Fruit fly (Drosophila melanogaster): ENCODE measurements around the gene IntS12.

The IntS12 gene

DNA sequence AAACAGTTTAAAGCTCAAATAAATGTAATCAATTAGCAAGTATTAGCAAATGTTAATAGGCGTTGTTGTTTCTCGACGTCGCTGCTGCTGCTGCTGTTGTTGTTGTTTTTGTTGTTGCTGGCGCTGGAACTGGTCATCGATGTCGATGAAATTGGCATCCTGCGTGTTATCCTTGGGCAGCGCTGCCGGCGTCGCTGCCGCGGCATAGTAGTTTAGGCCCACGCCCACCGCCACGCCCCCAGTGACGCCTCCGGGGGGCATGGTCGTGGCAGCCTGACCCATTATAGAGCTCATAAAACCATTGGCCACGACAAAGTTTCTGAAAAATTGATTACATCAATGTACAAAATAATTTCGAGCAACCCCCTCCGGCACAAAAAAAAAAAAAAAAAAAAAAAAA lies 13.7 kb downstream of the IntS12 start:
- TF ChIP-seq CTCF (optimal IDR thresholded peaks at IDR 0.05): no peak
- no peak for TF ChIP-seq CG8478 (optimal IDR thresholded peaks at IDR 0.05)

DNA sequence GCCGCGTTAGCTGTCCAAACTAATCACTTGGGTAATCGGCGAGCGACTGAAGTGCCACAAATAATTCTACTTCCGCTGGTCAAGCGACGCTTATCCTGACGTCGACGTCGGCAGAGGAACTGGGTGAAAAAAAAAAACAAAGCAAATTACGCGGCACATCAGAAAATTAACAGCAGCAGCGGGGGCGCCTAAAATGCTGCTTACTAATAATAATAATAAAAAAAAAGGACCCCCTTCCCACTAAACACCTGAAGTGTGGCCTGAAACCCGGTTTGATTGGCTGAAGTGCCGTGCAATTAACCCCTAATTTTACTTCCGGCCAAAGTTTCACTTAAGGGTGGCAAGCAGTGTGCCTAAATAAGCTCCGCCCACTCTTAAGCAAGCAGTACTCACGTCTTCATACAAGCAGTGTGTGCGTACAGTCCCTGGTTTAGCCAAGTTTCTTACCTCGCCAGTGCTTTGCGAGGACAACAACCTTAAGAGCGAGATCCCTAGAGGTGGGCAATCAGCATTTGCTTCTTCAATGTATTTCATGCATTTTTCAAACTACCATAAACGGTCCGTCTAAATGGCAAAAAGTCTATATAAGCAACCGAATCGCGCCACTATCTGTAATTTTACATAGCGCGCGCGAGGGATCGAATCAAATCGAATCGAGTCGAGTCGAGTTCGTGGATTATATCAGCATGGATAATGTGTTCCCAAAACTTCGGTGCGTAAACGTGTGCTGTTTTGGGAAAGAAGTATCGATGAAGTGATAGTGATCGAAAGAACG lies 18.1 kb downstream of the IntS12 start, which contains the start of the genes ro and T48:
Gene ro (minus strand): TSS at position 51 of the 775 bp plus-strand sequence.
Gene T48 (plus strand): TSS at position 614 of the 775 bp plus-strand sequence.
- TF ChIP-seq CTCF (optimal IDR thresholded peaks at IDR 0.05): peak; percentile 80 to 86
- no peak for TF ChIP-seq CG8478 (optimal IDR thresholded peaks at IDR 0.05)

DNA sequence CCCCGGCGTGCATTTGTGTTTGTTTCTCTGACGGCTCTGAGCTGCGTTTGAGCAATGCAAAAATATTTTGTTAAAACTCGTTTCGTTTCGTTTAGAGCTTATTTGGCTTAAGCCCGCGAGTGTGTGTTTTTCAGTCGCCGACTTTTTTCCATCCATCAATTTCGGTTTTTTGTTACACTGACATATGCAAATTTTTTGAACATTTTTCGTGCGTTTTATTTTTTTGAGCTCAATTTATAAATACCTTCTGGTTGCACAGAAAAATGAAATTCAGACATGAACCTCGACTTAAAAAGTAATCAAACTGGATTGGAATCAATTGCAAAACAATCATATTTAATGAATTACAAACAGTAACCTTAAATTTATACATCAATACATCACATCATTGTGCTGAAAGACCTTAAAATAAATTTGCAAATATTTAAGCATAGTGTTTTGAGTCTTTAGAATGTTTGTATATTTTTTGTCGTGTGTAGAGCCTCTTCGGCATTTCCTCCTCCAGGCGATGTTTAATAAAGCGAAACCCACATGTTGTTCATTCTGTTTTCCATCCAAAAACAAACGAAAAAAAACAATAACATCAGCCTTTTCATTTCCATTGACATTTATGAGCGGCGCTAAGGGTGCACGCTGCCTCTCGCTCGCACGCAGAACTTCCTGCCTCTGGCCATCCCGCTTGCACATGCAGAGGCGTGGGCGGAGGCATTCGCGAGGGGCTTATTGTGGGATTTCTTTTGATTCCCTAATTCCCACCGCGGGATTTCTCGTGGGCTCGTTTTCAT lies 19.2 kb downstream of the IntS12 start:
- TF ChIP-seq CTCF (optimal IDR thresholded peaks at IDR 0.05): no peak
- TF ChIP-seq CG8478 (optimal IDR thresholded peaks at IDR 0.05): no peak

DNA sequence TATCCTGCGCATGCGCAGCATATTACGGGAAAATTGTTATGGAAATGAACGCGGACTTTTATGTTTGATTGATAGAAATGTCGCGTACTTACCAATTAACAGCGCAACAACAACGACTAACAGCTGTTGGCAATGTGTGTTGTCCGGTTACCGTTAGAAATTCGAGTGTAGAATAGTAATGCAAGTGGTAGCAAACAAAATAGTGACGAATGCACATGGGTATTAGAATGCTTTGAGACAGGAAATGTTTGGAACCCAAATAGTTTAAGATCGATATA lies 19.8 kb downstream of the IntS12 start:
- TF ChIP-seq CTCF (optimal IDR thresholded peaks at IDR 0.05) (no peak), CG8478 (optimal IDR thresholded peaks at IDR 0.05) (no peak)

DNA sequence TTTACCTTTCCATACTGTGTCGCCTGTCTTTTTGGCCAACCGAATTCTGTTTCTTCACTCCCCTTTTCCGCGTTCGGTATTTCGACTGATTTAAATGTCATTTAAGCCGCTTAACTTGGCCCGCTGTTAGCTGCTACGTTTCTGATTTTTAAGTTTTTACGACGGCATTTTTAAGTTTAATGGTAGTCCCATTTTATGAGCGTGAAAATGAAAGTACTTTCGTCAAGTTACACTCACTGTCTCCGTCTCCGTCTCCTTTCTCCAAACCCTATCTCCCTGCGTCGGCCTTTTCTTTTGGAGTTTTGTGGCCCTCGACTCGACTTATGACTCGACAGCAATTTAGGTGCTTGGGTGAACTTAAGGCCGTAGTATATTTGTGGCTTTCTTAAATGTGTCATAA lies 22.0 kb downstream of the IntS12 start:
- TF ChIP-seq CG8478 (optimal IDR thresholded peaks at IDR 0.05) (no peak), CTCF (optimal IDR thresholded peaks at IDR 0.05) (no peak)

DNA sequence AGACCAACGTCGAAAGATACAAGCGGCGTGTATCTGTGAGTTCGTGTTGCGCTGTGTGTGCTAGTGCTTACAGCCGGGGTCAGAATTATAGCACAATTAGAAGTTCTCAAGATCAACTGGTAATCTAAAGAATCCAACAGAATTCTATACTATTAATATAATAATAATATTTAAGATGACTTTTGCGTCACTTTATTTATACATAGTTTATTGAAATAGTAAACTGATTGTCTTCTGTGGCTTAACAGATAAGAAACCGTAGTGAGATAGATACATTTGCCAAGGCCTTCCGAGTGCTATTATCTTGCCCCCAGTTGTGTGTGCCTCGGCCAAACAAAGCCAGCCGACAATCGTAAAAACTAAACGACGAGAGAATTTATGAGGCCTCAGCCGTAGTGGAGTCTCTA lies 23.1 kb downstream of the IntS12 start:
- TF ChIP-seq CTCF (optimal IDR thresholded peaks at IDR 0.05): no peak
- no peak for TF ChIP-seq CG8478 (optimal IDR thresholded peaks at IDR 0.05)

DNA sequence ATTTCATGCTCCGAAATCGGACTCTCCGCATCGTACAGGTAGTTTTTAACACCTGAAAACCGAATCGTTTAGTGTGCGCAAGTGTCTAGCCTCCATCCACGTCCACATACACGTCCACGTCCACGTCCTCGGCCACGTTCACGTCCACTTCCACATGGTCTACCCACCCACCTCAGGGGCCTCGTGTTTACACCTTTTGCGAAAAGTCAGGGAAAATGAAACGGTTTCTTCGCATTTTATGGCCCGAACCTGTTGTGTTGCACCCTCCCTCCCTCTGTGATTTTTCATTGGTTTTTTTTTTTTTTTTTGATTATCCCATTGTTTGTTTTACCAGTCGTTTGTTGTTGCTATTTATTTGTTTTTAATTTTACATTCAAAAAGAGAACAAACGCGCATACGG lies 24.0 kb downstream of the IntS12 start:
- no peak for TF ChIP-seq CTCF (optimal IDR thresholded peaks at IDR 0.05)
- TF ChIP-seq CG8478 (optimal IDR thresholded peaks at IDR 0.05): no peak

DNA sequence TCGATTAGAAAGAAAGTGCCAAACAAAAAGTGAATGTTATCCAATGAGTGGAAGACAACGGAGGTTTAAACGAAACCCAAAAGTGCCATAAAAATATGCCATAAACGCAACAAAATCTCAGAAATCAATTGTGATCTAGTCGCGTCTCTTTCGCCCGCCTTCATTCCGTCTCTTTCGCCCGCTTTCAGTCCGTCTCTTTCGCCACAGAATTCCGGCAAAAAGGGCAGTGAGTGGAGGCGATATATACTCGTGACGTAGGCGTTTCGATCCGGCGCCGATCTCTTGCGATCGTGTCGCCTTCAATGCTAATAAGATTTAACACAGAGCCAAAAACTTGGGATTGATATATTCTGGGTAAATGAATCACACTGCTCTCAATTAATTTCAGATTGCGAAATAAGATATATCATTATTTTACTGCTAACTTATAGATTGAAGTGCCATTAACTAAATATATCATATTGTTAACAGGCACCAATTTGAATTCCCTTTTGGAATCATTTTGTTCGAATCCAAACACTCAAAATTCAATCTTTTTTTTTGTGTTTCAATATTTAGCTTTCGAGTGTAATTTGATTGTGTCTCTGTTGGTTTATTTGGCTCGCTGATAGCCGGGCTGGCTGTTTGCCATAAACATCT lies 25.0 kb downstream of the IntS12 start:
- TF ChIP-seq CG8478 (optimal IDR thresholded peaks at IDR 0.05) (no peak), CTCF (optimal IDR thresholded peaks at IDR 0.05) (no peak)

DNA sequence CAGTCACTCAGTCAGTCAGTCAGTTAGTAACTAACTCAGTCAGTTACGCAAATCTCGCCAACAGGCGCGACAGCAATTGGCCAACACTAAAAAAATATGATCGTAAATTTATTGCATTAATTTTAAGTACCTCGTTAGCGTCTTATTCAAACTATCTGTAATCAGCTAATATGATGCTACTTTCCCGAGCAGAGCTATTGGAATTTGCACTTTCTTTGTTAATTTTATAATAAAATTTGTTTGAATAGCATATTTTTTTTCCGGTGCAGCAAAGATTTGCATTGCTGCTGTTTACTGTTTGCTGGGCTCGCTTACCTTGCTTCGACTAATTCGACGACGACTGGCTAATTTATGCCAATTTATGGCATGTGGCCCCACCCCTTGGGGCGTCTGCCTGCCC lies 26.9 kb downstream of the IntS12 start:
- TF ChIP-seq CTCF (optimal IDR thresholded peaks at IDR 0.05): no peak
- TF ChIP-seq CG8478 (optimal IDR thresholded peaks at IDR 0.05): no peak

DNA sequence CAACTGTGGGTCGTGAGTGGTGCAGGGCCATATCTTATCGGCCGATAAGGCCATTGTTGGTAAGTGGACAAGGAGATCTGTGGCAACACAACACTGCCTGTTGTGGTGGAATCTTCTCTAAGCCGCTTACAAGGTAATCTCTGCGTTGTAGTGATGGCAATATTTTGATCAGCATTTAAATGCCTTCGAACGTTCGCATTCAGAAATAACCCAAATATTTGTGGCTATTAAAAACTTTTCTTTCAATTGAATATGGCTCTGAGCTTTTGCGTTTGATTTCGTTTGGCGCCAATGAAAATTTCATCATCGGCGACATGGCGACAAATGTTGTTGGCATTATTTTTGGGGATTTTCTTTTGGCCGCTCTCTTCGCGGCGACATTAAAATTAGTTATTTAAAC lies 27.3 kb downstream of the IntS12 start:
- no peak for TF ChIP-seq CTCF (optimal IDR thresholded peaks at IDR 0.05)
- no peak for TF ChIP-seq CG8478 (optimal IDR thresholded peaks at IDR 0.05)

DNA sequence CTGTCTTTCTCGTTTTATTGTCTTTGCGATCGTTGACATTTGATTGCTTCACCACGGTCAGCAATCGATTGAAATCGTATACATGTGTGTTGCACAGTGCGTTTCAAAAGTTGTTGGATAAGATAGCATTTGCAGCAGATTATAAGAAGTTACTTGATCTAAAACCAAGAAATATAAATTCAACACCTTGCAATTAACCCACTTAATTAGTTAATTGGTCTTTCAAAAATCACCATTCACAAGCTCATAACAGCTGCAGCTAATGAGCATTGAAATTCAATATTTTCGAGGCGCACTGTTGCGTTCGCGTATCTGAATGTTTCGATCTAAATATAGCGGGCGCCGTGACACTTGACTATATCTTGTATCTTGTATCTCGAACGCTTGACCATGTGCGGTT lies 29.6 kb downstream of the IntS12 start:
- TF ChIP-seq CG8478 (optimal IDR thresholded peaks at IDR 0.05) (no peak), CTCF (optimal IDR thresholded peaks at IDR 0.05) (no peak)

DNA sequence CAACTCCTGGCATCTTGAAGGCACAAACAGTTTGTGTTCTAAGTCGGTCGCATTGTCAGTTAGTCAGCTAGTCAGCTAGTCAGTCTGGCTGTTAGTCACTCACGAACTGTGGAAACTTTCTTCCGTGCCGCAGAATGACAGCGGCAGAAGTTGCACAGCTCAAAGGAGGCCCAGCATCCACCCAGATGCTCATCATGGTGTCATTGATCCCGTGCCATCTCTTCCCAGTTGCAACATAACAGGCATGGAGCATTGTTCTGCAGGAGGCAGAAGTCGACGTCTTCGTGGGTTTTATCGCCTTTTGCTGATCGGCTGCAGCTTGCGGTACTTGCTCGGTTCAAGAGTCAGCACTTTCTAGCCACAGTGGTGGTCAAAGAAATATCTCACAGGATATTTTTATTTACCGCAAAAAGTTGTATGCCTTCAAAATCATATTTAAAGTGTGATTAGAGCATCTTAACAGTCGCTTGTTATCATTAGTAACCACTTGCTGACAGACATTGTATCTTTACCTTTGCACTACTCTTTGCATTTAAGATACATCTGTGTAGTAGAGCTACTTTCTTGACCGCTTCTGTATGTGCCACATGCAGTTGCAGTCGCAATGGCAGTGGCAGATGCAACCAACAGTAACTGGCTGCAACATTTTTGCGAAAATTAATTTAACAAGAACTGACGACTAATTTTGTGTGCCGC lies 30.6 kb downstream of the IntS12 start:
- TF ChIP-seq CG8478 (optimal IDR thresholded peaks at IDR 0.05) (no peak), CTCF (optimal IDR thresholded peaks at IDR 0.05) (no peak)

DNA sequence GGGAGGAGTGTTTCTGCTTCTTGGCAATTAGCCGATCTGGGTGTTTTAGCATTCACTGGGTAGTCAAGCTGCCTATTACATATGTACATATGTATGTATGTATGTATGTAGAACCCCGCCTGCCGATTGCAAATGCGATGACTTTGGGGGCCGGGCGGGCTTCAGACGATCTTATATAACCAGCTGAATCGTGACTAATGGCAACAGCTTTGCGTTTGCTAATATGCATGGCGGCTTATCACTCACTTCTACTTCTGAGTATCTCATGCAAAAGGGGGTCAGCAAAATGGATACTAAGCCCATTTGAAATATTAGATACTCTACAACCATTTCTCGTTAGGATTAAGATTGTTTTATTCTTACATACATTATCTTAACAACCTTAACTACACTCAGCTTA lies 33.1 kb downstream of the IntS12 start:
- TF ChIP-seq CG8478 (optimal IDR thresholded peaks at IDR 0.05) (no peak), CTCF (optimal IDR thresholded peaks at IDR 0.05) (no peak)

DNA sequence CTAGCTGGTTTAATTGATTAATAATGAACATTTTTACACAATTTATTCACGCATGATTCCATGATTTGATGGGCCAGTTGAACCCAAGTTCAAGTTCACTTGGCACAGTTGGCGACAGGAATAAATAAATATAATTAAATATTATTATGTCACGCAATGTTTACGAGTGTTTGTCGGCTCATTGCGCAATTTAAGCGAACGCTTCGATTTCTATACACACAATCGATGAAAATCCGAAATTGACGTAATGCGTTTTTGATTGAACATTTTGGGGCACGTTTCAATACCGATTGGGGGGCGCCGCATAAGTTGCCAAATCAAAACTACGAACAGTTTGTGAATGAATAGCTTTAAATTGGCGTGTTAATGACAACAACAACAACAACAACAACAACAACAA lies 34.1 kb downstream of the IntS12 start:
- TF ChIP-seq CTCF (optimal IDR thresholded peaks at IDR 0.05) (no peak), CG8478 (optimal IDR thresholded peaks at IDR 0.05) (no peak)

DNA sequence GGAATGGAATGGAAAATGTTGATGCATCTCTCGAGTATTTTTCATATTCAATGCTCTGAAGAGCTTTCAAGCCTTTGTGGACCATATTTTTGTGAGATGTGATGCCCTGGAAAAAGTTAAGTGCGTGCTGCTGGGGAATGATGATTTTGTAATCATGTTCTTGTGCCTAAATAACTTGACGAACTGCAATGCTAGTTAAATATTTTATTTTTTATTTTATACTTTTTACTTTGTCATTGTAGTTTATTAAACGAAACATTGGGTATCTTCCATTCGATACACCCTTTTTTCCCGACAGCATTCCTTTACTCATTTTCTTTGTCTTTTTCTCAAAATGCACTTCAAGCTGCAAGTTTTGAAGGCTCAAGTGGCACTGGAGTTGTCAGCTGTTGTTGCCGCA lies 36.8 kb downstream of the IntS12 start:
- TF ChIP-seq CTCF (optimal IDR thresholded peaks at IDR 0.05) (no peak), CG8478 (optimal IDR thresholded peaks at IDR 0.05) (no peak)

Measured in S2 (cell line).